Worm (Caenorhabditis elegans) whole organism, young adult: ENCODE data around the gene T05C12.15.

ENCODE experiments used
- B0261.1 ChIP-seq: sonication (generic microtip); optimal IDR thresholded peaks from 2 replicates; lab custom pipeline; 2016; ENCODE audit warnings: mild to moderate bottlenecking, missing genetic modification characterization, moderate library complexity, missing compliant biosample characterization
- D2030.7 ChIP-seq: fragments of 200-800 bp; sonication (Bioruptor generic); IDR thresholded peaks from 2 replicates; pipeline ENCODE4 v1.3.6; 2022; ENCODE audit warnings: missing genetic modification reagents, missing genetic modification characterization, missing compliant biosample characterization
- F33H1.4 ChIP-seq: fragments of 200-800 bp; sonication (Bioruptor generic); IDR thresholded peaks from 2 replicates; pipeline ENCODE4 v1.3.6; 2022; ENCODE audit warnings: missing genetic modification reagents, missing genetic modification characterization, missing compliant biosample characterization
- F49E8.2 ChIP-seq: sonication (generic microtip); optimal IDR thresholded peaks from 3 replicates; lab custom pipeline; 2017; ENCODE audit warnings: missing genetic modification characterization, mild to moderate bottlenecking, missing compliant biosample characterization, antibody characterized with exemption, moderate library complexity; ENCODE audit not compliant: insufficient read depth
- F55B11.4 ChIP-seq: sonication (generic microtip); optimal IDR thresholded peaks from 2 replicates; lab custom pipeline; 2016; ENCODE audit warnings: missing compliant biosample characterization, missing genetic modification characterization, borderline replicate concordance; ENCODE audit not compliant: insufficient read depth
- ZK185.1 ChIP-seq: sonication (generic microtip); optimal IDR thresholded peaks from 2 replicates; lab custom pipeline; 2016; ENCODE audit warnings: mild to moderate bottlenecking, missing genetic modification characterization, missing compliant biosample characterization; ENCODE audit not compliant: poor library complexity, severe bottlenecking
- aptf-2 ChIP-seq: fragments of 200-800 bp; sonication (Bioruptor generic); conservative IDR thresholded peaks from 2 replicates; pipeline ENCODE4 v1.3.6; 2022; ENCODE audit warnings: missing genetic modification reagents, missing genetic modification characterization, missing compliant biosample characterization
- aptf-3 ChIP-seq: fragments of 200-800 bp; sonication (Bioruptor generic); IDR thresholded peaks from 2 replicates; pipeline ENCODE4 v1.3.6; 2022; ENCODE audit warnings: missing genetic modification characterization, missing compliant biosample characterization
- athp-1 ChIP-seq: sonication (generic microtip); optimal IDR thresholded peaks from 2 replicates; lab custom pipeline; 2017; ENCODE audit warnings: mild to moderate bottlenecking, missing genetic modification characterization, missing compliant biosample characterization
- attf-5 ChIP-seq: fragments of 200-800 bp; sonication (Bioruptor generic); optimal IDR thresholded peaks from 2 replicates; lab custom pipeline; 2018; ENCODE audit warnings: mild to moderate bottlenecking, missing genetic modification characterization, missing compliant biosample characterization
- ceh-100 ChIP-seq: fragments of 200-800 bp; sonication (Bioruptor generic); IDR thresholded peaks from 2 replicates; pipeline ENCODE4 v1.3.6; 2022; ENCODE audit warnings: missing genetic modification reagents, missing genetic modification characterization, missing compliant biosample characterization
- chd-7 ChIP-seq: sonication (generic microtip); optimal IDR thresholded peaks from 2 replicates; lab custom pipeline; 2016; ENCODE audit warnings: mild to moderate bottlenecking, missing genetic modification characterization, moderate library complexity, missing compliant biosample characterization
- die-1 ChIP-seq: sonication (generic microtip); optimal IDR thresholded peaks from 2 replicates; lab custom pipeline; 2016; ENCODE audit warnings: missing genotype, mild to moderate bottlenecking, missing genetic modification characterization, missing compliant biosample characterization
- dpff-1 ChIP-seq: sonication (generic microtip); optimal IDR thresholded peaks from 2 replicates; lab custom pipeline; 2017; ENCODE audit warnings: mild to moderate bottlenecking, missing genetic modification characterization, missing compliant biosample characterization
- egl-18 ChIP-seq: fragments of 200-800 bp; sonication (Bioruptor generic); IDR thresholded peaks from 2 replicates; pipeline ENCODE4 v1.3.6; 2022; ENCODE audit warnings: missing genetic modification reagents, missing genetic modification characterization, missing compliant biosample characterization
- egl-44 ChIP-seq: fragments of 200-800 bp; sonication (Bioruptor generic); IDR thresholded peaks from 2 replicates; pipeline ENCODE4 v1.3.6; 2022; ENCODE audit warnings: missing genetic modification reagents, missing genetic modification characterization, missing compliant biosample characterization
- egrh-3 ChIP-seq: fragments of 200-800 bp; sonication (Bioruptor generic); IDR thresholded peaks from 2 replicates; pipeline ENCODE4 v1.3.6; 2022; ENCODE audit warnings: missing genetic modification reagents, missing genetic modification characterization, missing compliant biosample characterization
- ekl-4 ChIP-seq: fragments of 200-800 bp; sonication (Bioruptor generic); IDR thresholded peaks from 2 replicates; pipeline ENCODE4 v1.3.6; 2022; ENCODE audit warnings: missing genetic modification reagents, missing genetic modification characterization, missing compliant biosample characterization
- hlh-12 ChIP-seq: sonication (generic microtip); optimal IDR thresholded peaks from 2 replicates; lab custom pipeline; 2016; ENCODE audit warnings: missing genetic modification characterization, missing compliant biosample characterization
- hmg-1.2 ChIP-seq: fragments of 200-800 bp; sonication (Bioruptor generic); IDR thresholded peaks from 2 replicates; pipeline ENCODE4 v1.3.6; 2022; ENCODE audit warnings: missing genetic modification reagents, missing genetic modification characterization, missing compliant biosample characterization
- hrde-1 ChIP-seq: sonication (generic microtip); optimal IDR thresholded peaks from 2 replicates; lab custom pipeline; 2016; ENCODE audit warnings: missing genetic modification characterization, mild to moderate bottlenecking, missing compliant biosample characterization, moderate library complexity, missing genotype, missing genetic modification reagents, borderline replicate concordance
- hsf-1 ChIP-seq: fragments of 200-800 bp; sonication (Bioruptor generic); IDR thresholded peaks from 2 replicates; pipeline ENCODE4 v1.3.6; 2022; ENCODE audit warnings: missing genetic modification reagents, missing genetic modification characterization, missing compliant biosample characterization
- lin-26 ChIP-seq: fragments of 200-800 bp; sonication (Bioruptor generic); IDR thresholded peaks from 2 replicates; pipeline ENCODE4 v1.3.6; 2022; ENCODE audit warnings: missing genetic modification reagents, missing genetic modification characterization, missing compliant biosample characterization
- lin-40 ChIP-seq: sonication (generic microtip); optimal IDR thresholded peaks from 2 replicates; lab custom pipeline; 2016; ENCODE audit warnings: missing genetic modification characterization, mild to moderate bottlenecking, missing compliant biosample characterization, missing genotype, missing genetic modification reagents
- lin-54 ChIP-seq: fragments of 200-800 bp; sonication (Bioruptor generic); optimal IDR thresholded peaks from 2 replicates; lab custom pipeline; 2018; ENCODE audit warnings: mild to moderate bottlenecking, missing genetic modification characterization, missing compliant biosample characterization
- lsl-1 ChIP-seq: fragments of 200-800 bp; sonication (Bioruptor generic); optimal IDR thresholded peaks from 2 replicates; lab custom pipeline; 2018; ENCODE audit warnings: mild to moderate bottlenecking, missing genetic modification characterization, moderate library complexity, missing compliant biosample characterization
- madf-10 ChIP-seq: sonication (generic microtip); optimal IDR thresholded peaks from 2 replicates; lab custom pipeline; 2016; ENCODE audit warnings: mild to moderate bottlenecking, missing genetic modification characterization, missing compliant biosample characterization
- madf-6 ChIP-seq: fragments of 200-800 bp; sonication (Bioruptor generic); IDR thresholded peaks from 2 replicates; pipeline ENCODE4 v1.3.6; 2022; ENCODE audit warnings: missing genetic modification reagents, missing genetic modification characterization, missing compliant biosample characterization
- mes-4 ChIP-seq: sonication (generic microtip); optimal IDR thresholded peaks from 2 replicates; lab custom pipeline; 2016; ENCODE audit warnings: missing genotype, missing genetic modification characterization, missing compliant biosample characterization
- mxl-1 ChIP-seq: sonication (generic microtip); optimal IDR thresholded peaks from 2 replicates; lab custom pipeline; 2016; ENCODE audit warnings: missing genetic modification characterization, missing compliant biosample characterization
- nfya-1 ChIP-seq: sonication (generic microtip); optimal IDR thresholded peaks from 2 replicates; lab custom pipeline; 2017; ENCODE audit warnings: antibody characterized with exemption, missing compliant biosample characterization, missing genetic modification characterization, borderline replicate concordance; ENCODE audit not compliant: insufficient read depth
- nfyb-1 ChIP-seq: fragments of 200-800 bp; sonication (Bioruptor generic); IDR thresholded peaks from 2 replicates; pipeline ENCODE4 v1.3.6; 2022; ENCODE audit warnings: missing genetic modification reagents, missing genetic modification characterization, missing compliant biosample characterization
- pbrm-1 ChIP-seq: fragments of 200-800 bp; sonication (Bioruptor generic); IDR thresholded peaks from 2 replicates; pipeline ENCODE4 v1.3.6; 2022; ENCODE audit warnings: missing genetic modification reagents, missing genetic modification characterization, missing compliant biosample characterization
- rec-8 ChIP-seq, 2 experiments: sonication (generic microtip); optimal IDR thresholded peaks; 2 replicates each; lab custom pipeline; 2016; ENCODE audit warnings: mild to moderate bottlenecking in 2 of 2, missing genetic modification characterization in 2 of 2, missing genetic modification reagents in 2 of 2, missing genotype in 2 of 2, missing biosample characterization in 1 of 2, missing compliant biosample characterization in 1 of 2, moderate library complexity in 1 of 2
- rpc-1 ChIP-seq, 2 experiments: fragments of 150-350 bp in 1 of 2; sonication (generic microtip) in 1 of 2; optimal IDR thresholded peaks; 2 replicates each; lab custom pipeline; 2014 to 2018; ENCODE audit warnings: missing biosample characterization in 1 of 2, missing genetic modification characterization in 1 of 2, missing genetic modification reagents in 1 of 2, missing genotype in 1 of 2
- snpc-1.1 ChIP-seq: sonication (generic microtip); optimal IDR thresholded peaks from 2 replicates; lab custom pipeline; 2017; ENCODE audit warnings: missing genetic modification characterization, mild to moderate bottlenecking, missing compliant biosample characterization, antibody characterized with exemption, moderate library complexity, missing genotype, missing genetic modification reagents; ENCODE audit not compliant: insufficient read depth
- snpc-1.3 ChIP-seq: sonication (generic microtip); optimal IDR thresholded peaks from 2 replicates; lab custom pipeline; 2017; ENCODE audit warnings: missing genetic modification characterization, mild to moderate bottlenecking, missing compliant biosample characterization, antibody characterized with exemption, moderate library complexity, missing genotype, missing genetic modification reagents; ENCODE audit not compliant: insufficient read depth
- snpc-4 ChIP-seq, 5 experiments: fragments of 150-350 bp in 1 of 5; sonication (generic microtip) in 4 of 5; optimal IDR thresholded peaks; 2 replicates each; lab custom pipeline; 2014 to 2018; ENCODE audit warnings: missing genetic modification characterization in 5 of 5, missing biosample characterization in 3 of 5, antibody characterized with exemption in 2 of 5, mild to moderate bottlenecking in 2 of 5, missing compliant biosample characterization in 2 of 5, missing genotype in 2 of 5, moderate library complexity in 2 of 5, missing genetic modification reagents in 1 of 5
- tbp1 ChIP-seq: fragments of 200-800 bp; sonication (Bioruptor generic); optimal IDR thresholded peaks from 2 replicates; lab custom pipeline; 2018; ENCODE audit warnings: mild to moderate bottlenecking, missing genetic modification characterization, missing compliant biosample characterization
- tlf-1 ChIP-seq: fragments of 200-800 bp; sonication (Bioruptor generic); optimal IDR thresholded peaks from 2 replicates; lab custom pipeline; 2018; ENCODE audit warnings: mild to moderate bottlenecking, missing genetic modification characterization, missing compliant biosample characterization
- ztf-25 ChIP-seq: fragments of 200-800 bp; sonication (Bioruptor generic); IDR thresholded peaks from 2 replicates; pipeline ENCODE4 v1.3.6; 2022; ENCODE audit warnings: missing genetic modification reagents, missing genetic modification characterization, missing compliant biosample characterization
- ztf-26 ChIP-seq: sonication (generic microtip); optimal IDR thresholded peaks from 2 replicates; lab custom pipeline; 2017; ENCODE audit warnings: missing genetic modification characterization, missing compliant biosample characterization
- ztf-28 ChIP-seq: fragments of 200-800 bp; sonication (Bioruptor generic); IDR thresholded peaks from 2 replicates; pipeline ENCODE4 v1.3.6; 2022; ENCODE audit warnings: missing genetic modification reagents, missing genetic modification characterization, missing compliant biosample characterization
- ztf-6 ChIP-seq: fragments of 200-800 bp; sonication (Bioruptor generic); IDR thresholded peaks from 2 replicates; pipeline ENCODE4 v1.3.6; 2022; ENCODE audit warnings: missing genetic modification reagents, missing genetic modification characterization, missing compliant biosample characterization

The T05C12.15 gene

DNA sequence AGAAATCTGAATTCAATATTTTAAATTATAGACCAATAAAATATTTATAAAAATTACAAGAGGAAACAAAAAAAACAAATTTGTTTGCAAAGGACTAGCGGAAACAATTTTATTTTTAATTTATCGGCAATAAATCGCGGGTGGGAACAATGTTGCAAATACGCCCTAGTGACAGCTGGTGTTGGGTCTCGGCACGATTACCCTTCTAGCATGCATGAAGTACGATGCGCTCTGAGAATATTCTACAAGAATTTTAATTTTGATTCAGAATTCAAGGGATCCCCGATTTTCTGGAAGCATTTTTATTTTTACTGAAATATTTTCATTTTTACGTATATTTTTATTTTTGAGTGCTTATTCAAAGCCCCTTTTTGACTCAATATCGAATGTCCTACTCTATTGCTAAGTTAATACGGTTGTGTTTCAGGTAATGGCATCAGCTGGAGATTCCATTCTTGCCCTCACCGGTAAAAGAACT, 15.7 kb downstream of the T05C12.15 start, which contains the start of the genes mig-5 and cct-1 (continued):
- TF ChIP-seq rpc-1 (optimal IDR thresholded peaks at IDR 0.05; lab: Kevin White, UChicago) (peak; percentile 41), rpc-1 (tag; optimal IDR thresholded peaks at IDR 0.05; lab: Kevin White, UChicago) (no peak), F55B11.4 (tag; lab: Kevin White, UChicago) (no peak), lsl-1 (GFP tag; lab: Kevin White, UChicago) (peak; percentile 79), lin-54 (GFP tag; lab: Kevin White, UChicago) (peak; percentile 90), B0261.1 (tag; lab: Kevin White, UChicago) (no peak), nfya-1 (tag; lab: Kevin White, UChicago) (no peak), D2030.7 (GFP tag; lab: Robert Waterston, UW) (peak; percentile 64; the same call in 1 of the 2 replicates), dpff-1 (tag; lab: Kevin White, UChicago) (no peak), madf-10 (tag; lab: Kevin White, UChicago) (peak; percentile 86), hmg-1.2 (GFP tag; lab: Robert Waterston, UW) (peak; percentile 75), nfyb-1 (peak; percentile 96), ztf-28 (GFP tag; lab: Robert Waterston, UW) (0 out of 2 replicates have a peak, but pooled peaks have one; percentile 18), F33H1.4 (GFP tag; lab: Robert Waterston, UW) (peak; percentile 100), tbp1 (GFP tag; lab: Kevin White, UChicago) (peak; percentile 72)
- TF ChIP-seq, all 124 proteins: peak for 71

DNA sequence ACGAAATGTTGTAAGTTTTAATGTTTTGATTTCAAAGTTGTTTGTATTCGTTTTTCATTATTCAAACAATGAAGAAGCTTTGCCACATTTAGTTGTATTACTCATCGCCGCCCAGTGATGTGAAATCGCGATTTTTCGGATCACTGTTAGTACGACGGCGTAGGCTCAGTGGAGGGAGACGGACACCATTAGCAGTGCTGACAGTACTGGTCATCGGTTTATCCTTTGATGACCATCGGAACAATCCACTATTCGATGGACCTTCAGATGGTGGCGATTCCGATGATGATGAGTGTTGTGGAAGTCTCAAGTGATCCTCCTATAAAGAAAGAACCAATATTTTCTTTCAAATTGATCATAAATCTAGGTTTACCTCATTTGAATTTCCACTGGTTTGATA, 18.1 kb downstream of the T05C12.15 start:
- TF ChIP-seq F49E8.2: peak; percentile 21
- TF ChIP-seq chd-7 (tag; lab: Kevin White, UChicago): no peak
- TF ChIP-seq athp-1: peak; percentile 74
- no peak for TF ChIP-seq rec-8 (tag; optimal IDR thresholded peaks at IDR 0.05; lab: Kevin White, UChicago)
- TF ChIP-seq hrde-1: no peak
- TF ChIP-seq aptf-2: no peak
- TF ChIP-seq pbrm-1: no peak
- no peak for TF ChIP-seq egrh-3 (GFP tag; lab: Robert Waterston, UW)
- TF ChIP-seq ZK185.1: peak; percentile 9
- TF ChIP-seq B0261.1 (tag; lab: Kevin White, UChicago): no peak
- TF ChIP-seq snpc-1.1 (tag; lab: Kevin White, UChicago): no peak
- no peak for TF ChIP-seq snpc-1.3 (tag; lab: Kevin White, UChicago)
- no peak for TF ChIP-seq ceh-100
- peak; percentile 21 for TF ChIP-seq mes-4
- TF ChIP-seq lsl-1 (GFP tag; lab: Kevin White, UChicago): no peak
- TF ChIP-seq attf-5 (GFP tag; lab: Kevin White, UChicago): no peak
- TF ChIP-seq lin-26: 0 out of 2 replicates have a peak, but pooled peaks have one; percentile 29
- no peak for TF ChIP-seq aptf-3 (GFP tag; lab: Robert Waterston, UW)
- TF ChIP-seq egl-44: no peak
- peak; percentile 50 for TF ChIP-seq tlf-1 (GFP tag; lab: Kevin White, UChicago)
- no peak for TF ChIP-seq ztf-6 (GFP tag; lab: Robert Waterston, UW)
- TF ChIP-seq egl-18 (GFP tag; lab: Robert Waterston, UW): no peak
- no peak for TF ChIP-seq snpc-4 (GFP tag; optimal IDR thresholded peaks at IDR 0.05; lab: Kevin White, UChicago)
- TF ChIP-seq snpc-4 (tag; optimal IDR thresholded peaks at IDR 0.05; lab: Kevin White, UChicago): peak in 1 of 4 experiments; percentile 1
- no peak for TF ChIP-seq F33H1.4 (GFP tag; lab: Robert Waterston, UW)
- no peak for TF ChIP-seq die-1 (tag; lab: Kevin White, UChicago)
- no peak for TF ChIP-seq ztf-25
- TF ChIP-seq lin-40: no peak
- no peak for TF ChIP-seq ztf-26
- no peak for TF ChIP-seq hlh-12 (tag; lab: Kevin White, UChicago)
- no peak for TF ChIP-seq hsf-1 (GFP tag; lab: Robert Waterston, UW)
- 0 out of 2 replicates have a peak, but pooled peaks have one; percentile 15 for TF ChIP-seq ekl-4 (GFP tag; lab: Robert Waterston, UW)
- no peak for TF ChIP-seq mxl-1 (tag; lab: Kevin White, UChicago)
- TF ChIP-seq madf-6 (GFP tag; lab: Robert Waterston, UW): peak; percentile 60
